Fruit fly (Drosophila melanogaster) whole organism, pupa: Measurements from ENCODE around the gene CG8142.

Experiments used
- CG10348 ChIP-seq: fragments of 200-800 bp; sonication (Bioruptor generic); IDR thresholded peaks from 2 replicates; pipeline ENCODE4 v1.3.6; 2022; ENCODE audit warnings: missing biosample characterization, missing genetic modification characterization
- CG12605 ChIP-seq: fragments of 200-800 bp; sonication (Bioruptor generic); IDR thresholded peaks from 2 replicates; pipeline ENCODE4 v1.3.6; 2022; ENCODE audit warnings: missing biosample characterization, missing genetic modification characterization
- CG13204 ChIP-seq: fragments of 200-800 bp; sonication (Bioruptor generic); optimal IDR thresholded peaks from 2 replicates; lab custom pipeline; 2018; ENCODE audit warnings: missing biosample characterization, mild to moderate bottlenecking, missing genetic modification characterization, moderate library complexity
- CG14655 ChIP-seq: fragments of 200-800 bp; sonication (Bioruptor generic); optimal IDR thresholded peaks from 3 replicates; lab custom pipeline; 2017; ENCODE audit warnings: mild to moderate bottlenecking, missing biosample characterization, missing genetic modification reagents, missing genetic modification characterization
- CG15710 ChIP-seq: fragments of 200-800 bp; sonication (Bioruptor generic); optimal IDR thresholded peaks from 2 replicates; lab custom pipeline; 2018; ENCODE audit warnings: missing biosample characterization, mild to moderate bottlenecking, missing genetic modification characterization, moderate library complexity
- CG17806 ChIP-seq: fragments of 200-800 bp; sonication (Bioruptor generic); optimal IDR thresholded peaks from 2 replicates; lab custom pipeline; 2018; ENCODE audit warnings: missing biosample characterization, mild to moderate bottlenecking, missing genetic modification characterization, moderate library complexity
- CG32121 ChIP-seq: fragments of 200-800 bp; sonication (Bioruptor generic); IDR thresholded peaks from 2 replicates; pipeline ENCODE4 v1.3.6; 2022; ENCODE audit warnings: missing biosample characterization, missing genetic modification characterization
- CG34367 ChIP-seq: fragments of 200-800 bp; sonication (Bioruptor generic); optimal IDR thresholded peaks from 2 replicates; lab custom pipeline; 2018; ENCODE audit warnings: missing biosample characterization, mild to moderate bottlenecking, missing genetic modification characterization
- CG4496 ChIP-seq: fragments of 200-800 bp; sonication (Bioruptor generic); IDR thresholded peaks from 3 replicates; pipeline ENCODE4 v1.3.6; 2022; ENCODE audit warnings: missing biosample characterization, missing genetic modification characterization
- CG8159 ChIP-seq: fragments of 200-800 bp; sonication (Bioruptor generic); optimal IDR thresholded peaks from 3 replicates; lab custom pipeline; 2018; ENCODE audit warnings: missing biosample characterization, mild to moderate bottlenecking, missing genetic modification characterization, moderate library complexity
- CG8301 ChIP-seq: fragments of 200-800 bp; sonication (Bioruptor generic); optimal IDR thresholded peaks from 2 replicates; lab custom pipeline; 2018; ENCODE audit warnings: missing biosample characterization, mild to moderate bottlenecking, missing genetic modification characterization
- CG9948 ChIP-seq: fragments of 200-800 bp; sonication (Bioruptor generic); optimal IDR thresholded peaks from 2 replicates; lab custom pipeline; 2018; ENCODE audit warnings: missing biosample characterization, mild to moderate bottlenecking, missing genetic modification characterization, moderate library complexity
- D1 ChIP-seq: fragments of 200-800 bp; sonication (Bioruptor generic); optimal IDR thresholded peaks from 2 replicates; lab custom pipeline; 2018; ENCODE audit warnings: missing biosample characterization, mild to moderate bottlenecking, missing genetic modification characterization, moderate library complexity
- EcR ChIP-seq: fragments of 200-800 bp; sonication (Bioruptor generic); optimal IDR thresholded peaks from 3 replicates; lab custom pipeline; 2019; ENCODE audit warnings: missing biosample characterization, missing genetic modification characterization, mild to moderate bottlenecking, moderate library complexity, missing genetic modification reagents
- Ets98B ChIP-seq: fragments of 200-800 bp; sonication (Bioruptor generic); IDR thresholded peaks from 2 replicates; pipeline ENCODE4 v1.3.6; 2022; ENCODE audit warnings: missing biosample characterization, missing genetic modification characterization
- Pif1A ChIP-seq: fragments of 200-800 bp; sonication (Bioruptor generic); optimal IDR thresholded peaks from 3 replicates; lab custom pipeline; 2016; ENCODE audit warnings: missing biosample characterization, missing genetic modification characterization
- Pif1B ChIP-seq: fragments of 200-800 bp; sonication (Bioruptor generic); optimal IDR thresholded peaks from 3 replicates; lab custom pipeline; 2016; ENCODE audit warnings: missing biosample characterization, missing genetic modification characterization
- Snoo ChIP-seq: fragments of 200-800 bp; sonication (Bioruptor generic); optimal IDR thresholded peaks from 3 replicates; lab custom pipeline; 2017; ENCODE audit warnings: missing biosample characterization, mild to moderate bottlenecking, missing genetic modification characterization, inconsistent platforms
- fd96Ca ChIP-seq: fragments of 200-800 bp; sonication (Bioruptor generic); IDR thresholded peaks from 3 replicates; pipeline ENCODE4 v1.3.6; 2022; ENCODE audit warnings: missing biosample characterization, missing genetic modification characterization
- gl ChIP-seq: fragments of 200-800 bp; sonication (Bioruptor generic); optimal IDR thresholded peaks from 2 replicates; lab custom pipeline; 2018; ENCODE audit warnings: missing biosample characterization, mild to moderate bottlenecking, missing genetic modification characterization
- rn ChIP-seq: fragments of 200-800 bp; sonication (Bioruptor generic); IDR thresholded peaks from 2 replicates; pipeline ENCODE4 v1.3.6; 2022; ENCODE audit warnings: missing biosample characterization, missing genetic modification characterization

The CG8142 gene

dm6 chrX:17829083-17829997 is 15.2 kb downstream of the CG8142 start:
- TF ChIP-seq gl (tag; lab: Kevin White, UChicago) (no peak), CG9948 (peak; percentile 65), CG8159 (peak; percentile 78), rn (GFP tag; lab: Robert Waterston, UW) (0 out of 2 replicates have a peak, but pooled peaks have one; percentile 22), CG12605 (GFP tag; lab: Robert Waterston, UW) (0 out of 2 replicates have a peak, but pooled peaks have one; percentile 8), CG34367 (tag; lab: Kevin White, UChicago) (peak; percentile 57), CG32121 (peak; percentile 48), Pif1A (GFP tag; lab: Kevin White, UChicago) (peak; percentile 34), CG17806 (tag; lab: Kevin White, UChicago) (peak; percentile 61), EcR (no peak), Ets98B (GFP tag; lab: Robert Waterston, UW) (peak; percentile 5; the same call in 1 of the 2 replicates), CG15710 (peak; percentile 63), CG14655 (GFP tag; lab: Kevin White, UChicago) (peak; percentile 53), Pif1B (peak; percentile 19), Snoo (tag; lab: Kevin White, UChicago) (peak; percentile 4), CG4496 (GFP tag; lab: Robert Waterston, UW) (peak; percentile 65), CG13204 (GFP tag; lab: Kevin White, UChicago) (no peak), CG10348 (GFP tag; lab: Robert Waterston, UW) (peak; percentile 29; the same call in 1 of the 2 replicates), fd96Ca (GFP tag; lab: Robert Waterston, UW) (no peak; the same call in 2 of the 3 replicates), CG8301 (tag; lab: Kevin White, UChicago) (peak; percentile 77), D1 (tag; lab: Kevin White, UChicago) (peak; percentile 70)

dm6 chrX:17828298-17829033 is 16.0 kb downstream of the CG8142 start:
- TF ChIP-seq EcR, result no peak
- TF ChIP-seq CG15710, result no peak
- TF ChIP-seq CG17806 (tag; lab: Kevin White, UChicago), result no peak
- no peak for TF ChIP-seq D1 (tag; lab: Kevin White, UChicago)
- no peak for TF ChIP-seq CG4496 (GFP tag; lab: Robert Waterston, UW)
- no peak for TF ChIP-seq CG14655 (GFP tag; lab: Kevin White, UChicago)
- no peak for TF ChIP-seq Pif1B
- no peak for TF ChIP-seq gl (tag; lab: Kevin White, UChicago)
- TF ChIP-seq CG9948, result no peak
- TF ChIP-seq CG8301 (tag; lab: Kevin White, UChicago), result no peak
- TF ChIP-seq CG34367 (tag; lab: Kevin White, UChicago), result no peak
- TF ChIP-seq CG13204 (GFP tag; lab: Kevin White, UChicago), result no peak
- no peak for TF ChIP-seq CG32121
- no peak for TF ChIP-seq rn (GFP tag; lab: Robert Waterston, UW)

dm6 chrX:17826807-17827703 is 17.4 kb downstream of the CG8142 start, which contains the start of gene Socs16D:
Gene Socs16D, minus strand, starts transcription at chrX:17827564.
- TF ChIP-seq CG17806 (tag; lab: Kevin White, UChicago), result no peak
- peak; percentile 18 for TF ChIP-seq CG13204 (GFP tag; lab: Kevin White, UChicago)
- TF ChIP-seq D1 (tag; lab: Kevin White, UChicago), result no peak
- TF ChIP-seq Ets98B (GFP tag; lab: Robert Waterston, UW), result peak; percentile 6; the same call in 1 of the 2 replicates
- TF ChIP-seq CG32121, result no peak
- no peak for TF ChIP-seq Pif1A (GFP tag; lab: Kevin White, UChicago)
- no peak for TF ChIP-seq CG8159
- TF ChIP-seq CG10348 (GFP tag; lab: Robert Waterston, UW), result no peak
- peak; percentile 27; the same call in 2 of the 3 replicates for TF ChIP-seq CG4496 (GFP tag; lab: Robert Waterston, UW)
- no peak for TF ChIP-seq rn (GFP tag; lab: Robert Waterston, UW)
- no peak for TF ChIP-seq CG14655 (GFP tag; lab: Kevin White, UChicago)
- TF ChIP-seq Snoo (tag; lab: Kevin White, UChicago), result peak; percentile 43
- peak; percentile 20 for TF ChIP-seq EcR
- no peak for TF ChIP-seq CG12605 (GFP tag; lab: Robert Waterston, UW)
- no peak; the same call in 2 of the 3 replicates for TF ChIP-seq fd96Ca (GFP tag; lab: Robert Waterston, UW)
- TF ChIP-seq CG8301 (tag; lab: Kevin White, UChicago), result peak; percentile 7
- no peak for TF ChIP-seq CG9948
- peak; percentile 51 for TF ChIP-seq Pif1B
- no peak for TF ChIP-seq CG34367 (tag; lab: Kevin White, UChicago)
- TF ChIP-seq CG15710, result no peak
- TF ChIP-seq gl (tag; lab: Kevin White, UChicago), result no peak

dm6 chrX:17821466-17821865 is 23.0 kb downstream of the CG8142 start:
- TF ChIP-seq CG4496 (GFP tag; lab: Robert Waterston, UW), result 0 out of 3 replicates have a peak, but pooled peaks have one; percentile 20
- no peak for TF ChIP-seq CG9948
- TF ChIP-seq CG32121, result no peak
